Fruit fly (Drosophila melanogaster) whole organism, adult: ENCODE data around the gene CG15449.

Experiments
- CG11617 ChIP-seq: fragments of 200-800 bp; sonication (Bioruptor generic); optimal IDR thresholded peaks from 2 replicates; lab custom pipeline; 2017; ENCODE audit warnings: mild to moderate bottlenecking, missing biosample characterization, missing genetic modification reagents, missing genetic modification characterization
- CG12768 ChIP-seq: fragments of 200-800 bp; sonication (Bioruptor generic); optimal IDR thresholded peaks from 2 replicates; lab custom pipeline; 2017; ENCODE audit warnings: missing biosample characterization, missing genetic modification characterization, mild to moderate bottlenecking, moderate library complexity, missing genetic modification reagents
- CG1620 ChIP-seq: fragments of 200-800 bp; sonication (Bioruptor generic); optimal IDR thresholded peaks from 2 replicates; lab custom pipeline; 2016; ENCODE audit warnings: missing biosample characterization, missing genetic modification characterization
- CG33017 ChIP-seq: fragments of 200-800 bp; sonication (Bioruptor generic); optimal IDR thresholded peaks from 2 replicates; lab custom pipeline; 2018; ENCODE audit warnings: missing biosample characterization, mild to moderate bottlenecking, missing genetic modification characterization, moderate library complexity
- CG5204 ChIP-seq: fragments of 200-800 bp; sonication (Bioruptor generic); optimal IDR thresholded peaks from 2 replicates; lab custom pipeline; 2016; ENCODE audit warnings: missing biosample characterization, missing genetic modification characterization
- CG7045 ChIP-seq: fragments of 200-800 bp; sonication (Bioruptor generic); optimal IDR thresholded peaks from 2 replicates; lab custom pipeline; 2017; ENCODE audit warnings: missing biosample characterization, mild to moderate bottlenecking, missing genetic modification characterization
- CG7101 ChIP-seq: fragments of 200-800 bp; sonication (Bioruptor generic); optimal IDR thresholded peaks from 2 replicates; lab custom pipeline; 2018; ENCODE audit warnings: missing biosample characterization, mild to moderate bottlenecking, missing genetic modification characterization, moderate library complexity
- Hr96 ChIP-seq: fragments of 200-800 bp; sonication (Bioruptor generic); optimal IDR thresholded peaks from 2 replicates; lab custom pipeline; 2016; ENCODE audit warnings: missing biosample characterization, missing genetic modification characterization
- cnc ChIP-seq, 2 experiments: fragments of >200 bp; optimal IDR thresholded peaks; 2 replicates each; lab custom pipeline; 2017
- kay ChIP-seq: fragments of 200-800 bp; sonication (Bioruptor generic); peaks from one replicate; lab custom pipeline; 2016; ENCODE audit warnings: missing biosample characterization, missing genetic modification characterization, borderline replicate concordance

- no peak for TF ChIP-seq Hr96
- TF ChIP-seq cnc (optimal IDR thresholded peaks at IDR 0.05; lab: Kevin White, UChicago), result no peak
- no peak for TF ChIP-seq CG7101
- TF ChIP-seq CG7045 (GFP tag; lab: Kevin White, UChicago), result no peak
- no peak for TF ChIP-seq CG1620 (GFP tag; lab: Kevin White, UChicago)
- no peak for TF ChIP-seq CG11617 (GFP tag; lab: Kevin White, UChicago)
- no peak for TF ChIP-seq CG5204 (GFP tag; lab: Kevin White, UChicago)
- no peak for TF ChIP-seq CG12768 (GFP tag; lab: Kevin White, UChicago)
- no peak for TF ChIP-seq kay (GFP tag; lab: Kevin White, UChicago)
- TF ChIP-seq CG33017 (tag; lab: Kevin White, UChicago), result no peak
These were observed 27.5 kb upstream of the CG15449 start for dm6 chrX:21067908-21068307.
